Fruit fly (Drosophila melanogaster) whole organism, pupa: Measurements from ENCODE around the gene CG14298.

Experiments used
- CG13204 ChIP-seq: fragments of 200-800 bp; sonication (Bioruptor generic); optimal IDR thresholded peaks from 2 replicates; lab custom pipeline; 2018; ENCODE audit warnings: missing biosample characterization, mild to moderate bottlenecking, missing genetic modification characterization, moderate library complexity
- EcR ChIP-seq: fragments of 200-800 bp; sonication (Bioruptor generic); optimal IDR thresholded peaks from 3 replicates; lab custom pipeline; 2019; ENCODE audit warnings: missing biosample characterization, missing genetic modification characterization, mild to moderate bottlenecking, moderate library complexity, missing genetic modification reagents
- Pif1A ChIP-seq: fragments of 200-800 bp; sonication (Bioruptor generic); optimal IDR thresholded peaks from 3 replicates; lab custom pipeline; 2016; ENCODE audit warnings: missing biosample characterization, missing genetic modification characterization
- Pif1B ChIP-seq: fragments of 200-800 bp; sonication (Bioruptor generic); optimal IDR thresholded peaks from 3 replicates; lab custom pipeline; 2016; ENCODE audit warnings: missing biosample characterization, missing genetic modification characterization

DNA sequence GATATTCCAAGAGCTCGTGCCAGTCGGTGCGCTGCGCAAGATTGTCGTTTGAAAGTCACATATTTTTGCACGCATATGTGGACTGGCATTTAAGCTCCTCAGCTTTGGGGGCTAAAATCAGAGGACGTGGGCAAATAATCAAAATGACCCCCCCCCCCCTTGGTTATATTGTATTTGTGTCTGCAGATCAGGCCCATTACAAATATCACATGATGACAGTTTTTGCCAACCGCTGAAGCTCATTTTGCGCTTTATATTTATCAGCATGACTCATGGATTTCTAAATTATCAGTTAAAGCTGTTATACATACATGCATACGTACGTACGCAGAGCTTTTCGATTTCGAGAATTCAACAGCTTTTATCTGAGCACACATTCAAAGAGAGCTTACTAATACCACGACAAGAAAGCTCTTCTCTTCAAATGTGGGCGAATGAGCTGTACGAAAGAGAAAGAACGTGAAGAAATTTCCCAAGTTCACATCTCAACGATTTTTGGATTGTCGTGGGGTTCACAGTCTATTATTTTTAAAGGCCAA lies 41.5 kb downstream of the CG14298 start:
- TF ChIP-seq Pif1B (GFP tag; lab: Kevin White, UChicago) (no peak), CG13204 (GFP tag; lab: Kevin White, UChicago) (no peak), Pif1A (GFP tag; lab: Kevin White, UChicago) (no peak), EcR (GFP tag; lab: Kevin White, UChicago) (peak; percentile 37)
